Worm (Caenorhabditis elegans) whole organism, late embryonic: ENCODE results near the gene aqp-1.

Experiments
- ama-1 ChIP-seq: fragments of 150-350 bp; optimal IDR thresholded peaks from 2 replicates; lab custom pipeline; 2014
- ceh-2 ChIP-seq: sonication (generic microtip); optimal IDR thresholded peaks from 2 replicates; lab custom pipeline; 2016; ENCODE audit warnings: missing genotype, missing genetic modification characterization, missing compliant biosample characterization
- ceh-24 ChIP-seq: sonication (generic microtip); optimal IDR thresholded peaks from 2 replicates; lab custom pipeline; 2016; ENCODE audit warnings: mild to moderate bottlenecking, missing genetic modification characterization, missing compliant biosample characterization
- pha-4 ChIP-seq: fragments of 150-350 bp; optimal IDR thresholded peaks from 2 replicates; lab custom pipeline; 2018; ENCODE audit warnings: missing biosample characterization, missing genetic modification reagents, missing genetic modification characterization
- tbx-2 ChIP-seq: sonication (generic microtip); optimal IDR thresholded peaks from 2 replicates; lab custom pipeline; 2016; ENCODE audit warnings: missing genetic modification characterization, missing compliant biosample characterization

DNA sequence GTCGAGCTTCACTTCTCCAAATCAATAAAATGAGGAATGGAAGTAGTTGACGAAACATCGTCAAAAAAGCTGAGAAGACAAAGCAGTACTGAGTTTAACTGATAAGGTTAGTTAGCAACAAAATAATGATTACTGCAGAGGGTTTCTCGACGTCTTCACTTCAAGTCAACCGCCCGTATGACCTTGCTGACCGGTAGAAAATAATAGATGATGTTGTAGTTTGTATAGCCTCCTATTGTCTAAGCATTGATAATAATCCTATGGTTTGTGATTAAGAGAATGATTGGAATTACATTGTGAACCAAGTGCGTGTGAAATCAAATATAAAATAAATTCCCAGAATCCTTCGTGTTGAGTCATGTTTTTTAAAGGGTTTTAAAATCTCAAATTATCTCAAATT lies 38.8 kb downstream of the aqp-1 start, which contains the start of gene E04F6.6:
- no peak for TF ChIP-seq tbx-2
- TF ChIP-seq ama-1: no peak
- TF ChIP-seq pha-4 (tag; lab: Kevin White, UChicago): no peak
- TF ChIP-seq ceh-24 (tag; lab: Kevin White, UChicago): no peak
- no peak for TF ChIP-seq ceh-2 (tag; lab: Kevin White, UChicago)
